Comparison of ENCODE assay signal across 5 worm cellular contexts in the genomic region with DNA sequence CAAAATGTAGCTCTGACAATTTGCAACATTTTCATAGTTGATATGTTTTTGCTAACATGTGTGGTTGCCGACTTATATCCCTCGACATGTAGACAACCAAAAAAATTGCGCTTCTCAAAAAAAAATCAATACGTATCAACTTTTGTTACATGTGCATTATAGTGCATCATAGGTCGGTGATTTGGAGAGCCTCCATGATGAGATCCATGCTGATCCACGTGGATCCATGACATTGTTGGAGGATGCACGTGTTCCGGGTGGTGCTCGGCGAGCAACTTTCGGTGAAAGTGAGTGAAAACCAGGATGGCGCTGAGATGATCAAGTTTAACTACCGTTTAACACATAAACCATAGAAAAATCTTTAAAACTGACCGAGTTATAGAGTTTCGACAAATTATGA.
TF ChIP-seq lines count a peak whose summit lies in the region.

No protein-coding gene starts in this region.

TF ChIP-seq in whole organism, L1 larva, 84 proteins besides CTCF, POLR2A, EP300 and RAD21:
- peak; percentile 12 for TF ChIP-seq nhr-71 (tag; optimal IDR thresholded peaks at IDR 0.05; lab: Kevin White, UChicago)
- no peak for TF ChIP-seq F16B12.6 (tag; optimal IDR thresholded peaks at IDR 0.05; lab: Kevin White, UChicago)
- TF ChIP-seq dsc-1 (tag; optimal IDR thresholded peaks at IDR 0.05; lab: Kevin White, UChicago), result peak; percentile 19
- peak; percentile 42 for TF ChIP-seq rnt-1 (tag; optimal IDR thresholded peaks at IDR 0.05; lab: Kevin White, UChicago)

TF ChIP-seq in whole organism, L2 larva, 48 proteins besides CTCF, POLR2A, EP300 and RAD21:
- TF ChIP-seq F13H6.1 (tag; optimal IDR thresholded peaks at IDR 0.05; lab: Kevin White, UChicago) (peak; percentile 20), mab-5 (tag; optimal IDR thresholded peaks at IDR 0.05; lab: Kevin White, UChicago) (no peak), lin-13 (GFP tag; optimal IDR thresholded peaks at IDR 0.05; lab: Kevin White, UChicago) (no peak)
TF ChIP-seq in whole organism, L2 larva: peak in this region for 1.

TF ChIP-seq in whole organism, L4 larva, 104 proteins besides CTCF, POLR2A, EP300 and RAD21:
- peak in 1 of 2 experiments; percentile 82 for TF ChIP-seq daf-16 (GFP tag; optimal IDR thresholded peaks at IDR 0.05; lab: Kevin White, UChicago)
- TF ChIP-seq daf-16 (tag; optimal IDR thresholded peaks at IDR 0.05; lab: Kevin White, UChicago), result no peak
- TF ChIP-seq hmg-1.1 (GFP tag; IDR thresholded peaks at IDR 0.05; lab: Robert Waterston, UW), result peak; percentile 9; the same call in 1 of the 2 replicates
- TF ChIP-seq Y5F2A.4 (GFP tag; optimal IDR thresholded peaks at IDR 0.05; lab: Kevin White, UChicago), result no peak
- no peak for TF ChIP-seq nhr-111 (GFP tag; optimal IDR thresholded peaks at IDR 0.05; lab: Kevin White, UChicago)
- no peak for TF ChIP-seq lin-13 (GFP tag; optimal IDR thresholded peaks at IDR 0.05; lab: Kevin White, UChicago)

TF ChIP-seq in whole organism, late embryonic, 69 proteins besides CTCF, POLR2A, EP300 and RAD21:
- TF ChIP-seq C38D4.7 (GFP tag; optimal IDR thresholded peaks at IDR 0.05; lab: Kevin White, UChicago) (peak; percentile 22), dmd-4 (tag; optimal IDR thresholded peaks at IDR 0.05; lab: Kevin White, UChicago; ENCODE audit: borderline replicate concordance) (no peak), rnt-1 (tag; optimal IDR thresholded peaks at IDR 0.05; lab: Kevin White, UChicago) (no peak), ceh-48 (tag; optimal IDR thresholded peaks at IDR 0.05; lab: Kevin White, UChicago) (no peak), pax-1 (tag; optimal IDR thresholded peaks at IDR 0.05; lab: Kevin White, UChicago) (no peak), eyg-1 (tag; optimal IDR thresholded peaks at IDR 0.05; lab: Kevin White, UChicago) (no peak), hlh-30 (tag; optimal IDR thresholded peaks at IDR 0.05; lab: Kevin White, UChicago; ENCODE audit: insufficient read depth) (no peak), K09A11.1 (tag; optimal IDR thresholded peaks at IDR 0.05; lab: Kevin White, UChicago; ENCODE audit: insufficient read depth) (no peak), F13H6.1 (tag; optimal IDR thresholded peaks at IDR 0.05; lab: Kevin White, UChicago) (no peak), ets-4 (tag; optimal IDR thresholded peaks at IDR 0.05; lab: Kevin White, UChicago) (no peak), sox-4 (tag; optimal IDR thresholded peaks at IDR 0.05; lab: Kevin White, UChicago) (no peak), dve-1 (tag; optimal IDR thresholded peaks at IDR 0.05; lab: Kevin White, UChicago) (no peak), ama-1 (optimal IDR thresholded peaks at IDR 0.05; lab: Kevin White, UChicago) (peak; percentile 52), pha-2 (tag; optimal IDR thresholded peaks at IDR 0.05; lab: Kevin White, UChicago) (no peak), ttx-3 (tag; optimal IDR thresholded peaks at IDR 0.05; lab: Kevin White, UChicago) (no peak)
TF ChIP-seq in whole organism, late embryonic: peak in this region for 2.

TF ChIP-seq in whole organism, mixed stage, embryonic, 35 proteins besides CTCF, POLR2A, EP300 and RAD21:
- TF ChIP-seq unc-62 (GFP tag; optimal IDR thresholded peaks at IDR 0.05; lab: Kevin White, UChicago) (peak; percentile 15), ztf-11 (tag; optimal IDR thresholded peaks at IDR 0.05; lab: Kevin White, UChicago) (no peak)
